Worm (Caenorhabditis elegans) whole organism, L4 larva: ENCODE results near the gene fil-2.

Experiments used
- F10B5.3 ChIP-seq: sonication (generic microtip); optimal IDR thresholded peaks from 2 replicates; lab custom pipeline; 2016; ENCODE audit warnings: mild to moderate bottlenecking, missing genetic modification characterization, missing compliant biosample characterization
- F26F4.8 ChIP-seq: fragments of 200-800 bp; sonication (Bioruptor generic); conservative IDR thresholded peaks from 2 replicates; pipeline ENCODE4 v1.3.6; 2022; ENCODE audit warnings: missing genetic modification characterization, missing compliant biosample characterization
- daf-19 ChIP-seq: fragments of 200-800 bp; sonication (Bioruptor generic); conservative IDR thresholded peaks from 2 replicates; pipeline ENCODE4 v1.3.6; 2022; ENCODE audit warnings: missing genetic modification characterization, missing compliant biosample characterization
- dmd-8 ChIP-seq: fragments of 200-800 bp; sonication (Bioruptor generic); IDR thresholded peaks from 2 replicates; pipeline ENCODE4 v1.3.6; 2022; ENCODE audit warnings: missing genetic modification characterization, missing compliant biosample characterization
- dpl-1 ChIP-seq: fragments of 150-350 bp; optimal IDR thresholded peaks from 2 replicates; lab custom pipeline; 2014; ENCODE audit warnings: missing biosample characterization, missing genetic modification reagents, missing genetic modification characterization
- hmg-1.1 ChIP-seq: fragments of 200-800 bp; sonication (Bioruptor generic); IDR thresholded peaks from 2 replicates; pipeline ENCODE4 v1.3.6; 2022; ENCODE audit warnings: missing genetic modification reagents, missing genetic modification characterization, missing compliant biosample characterization
- nhr-111 ChIP-seq: fragments of 200-800 bp; sonication (Bioruptor generic); optimal IDR thresholded peaks from 2 replicates; lab custom pipeline; 2018; ENCODE audit warnings: mild to moderate bottlenecking, missing genetic modification characterization, missing compliant biosample characterization
- nhr-237 ChIP-seq: sonication (generic microtip); optimal IDR thresholded peaks from 2 replicates; lab custom pipeline; 2017; ENCODE audit warnings: missing biosample characterization, missing genetic modification characterization
- nhr-77 ChIP-seq: fragments of 150-350 bp; optimal IDR thresholded peaks from 2 replicates; lab custom pipeline; 2014; ENCODE audit warnings: missing biosample characterization, missing genetic modification characterization

ce11 chrV:6247397-6247796 is 31.4 kb upstream of the fil-2 start:
- TF ChIP-seq nhr-237 (tag; lab: Kevin White, UChicago), result no peak
- no peak for TF ChIP-seq daf-19 (GFP tag; lab: Robert Waterston, UW)
- no peak for TF ChIP-seq nhr-111 (GFP tag; lab: Kevin White, UChicago)
- TF ChIP-seq hmg-1.1 (GFP tag; lab: Robert Waterston, UW), result no peak
- no peak for TF ChIP-seq F26F4.8 (GFP tag; lab: Robert Waterston, UW)
- TF ChIP-seq F10B5.3, result no peak
- no peak for TF ChIP-seq dmd-8
- TF ChIP-seq dpl-1 (GFP tag; lab: Kevin White, UChicago), result no peak
- no peak for TF ChIP-seq nhr-77 (tag; lab: Kevin White, UChicago)
